Worm (Caenorhabditis elegans): ENCODE data around the gene fbxa-4.

DNA sequence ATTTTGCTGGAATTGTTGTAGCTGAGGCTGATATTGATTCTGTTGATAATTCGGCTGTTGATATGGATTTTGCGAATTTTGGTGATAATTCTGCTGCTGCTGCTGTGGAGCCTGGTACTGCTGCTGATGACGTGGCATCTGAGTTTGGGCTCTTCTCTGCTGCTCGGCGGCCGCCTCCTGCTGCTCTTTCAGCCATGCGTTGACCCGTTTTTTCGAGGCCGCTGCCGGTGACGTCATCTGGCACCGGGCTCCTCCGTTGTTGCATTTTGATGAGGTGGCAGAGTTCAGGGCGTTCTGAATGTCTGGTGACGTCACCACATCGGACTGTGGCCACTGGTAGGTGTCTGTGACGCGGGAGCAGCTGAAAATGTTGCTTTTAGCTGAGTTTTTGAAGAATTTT, 41.6 kb upstream of the fbxa-4 start:
- TF ChIP-seq saeg-2 (GFP tag; IDR thresholded peaks at IDR 0.05) (no peak), ZK337.2 (GFP tag; IDR thresholded peaks at IDR 0.05) (no peak), unc-39 (tag; optimal IDR thresholded peaks at IDR 0.05) (no peak), zag-1 (tag; optimal IDR thresholded peaks at IDR 0.05) (no peak), nhr-77 (tag; optimal IDR thresholded peaks at IDR 0.05) (no peak), lin-13 (GFP tag; optimal IDR thresholded peaks at IDR 0.05) (no peak), mdl-1 (tag; optimal IDR thresholded peaks at IDR 0.05) (no peak), dpl-1 (GFP tag; optimal IDR thresholded peaks at IDR 0.05) (no peak), aly-2 (tag; optimal IDR thresholded peaks at IDR 0.05) (no peak), Y48G9A.11 (GFP tag; IDR thresholded peaks at IDR 0.05) (no peak)
